Fruit fly (Drosophila melanogaster) whole organism, embryonic: ENCODE measurements around the gene Acp76A.

Experiments
- Bteb2 ChIP-seq: fragments of 200-800 bp; sonication (Bioruptor generic); optimal IDR thresholded peaks from 2 replicates; lab custom pipeline; 2016; ENCODE audit warnings: missing biosample characterization, missing genetic modification characterization
- C15 ChIP-seq: fragments of 200-800 bp; sonication (Bioruptor generic); IDR thresholded peaks from 3 replicates; pipeline ENCODE4 v1.3.6; 2022; ENCODE audit warnings: missing biosample characterization, missing genetic modification characterization
- CG10274 ChIP-seq: fragments of 200-800 bp; sonication (Bioruptor generic); optimal IDR thresholded peaks from 3 replicates; lab custom pipeline; 2017; ENCODE audit warnings: missing biosample characterization, mild to moderate bottlenecking, missing genetic modification characterization
- CG10959 ChIP-seq: fragments of 200-800 bp; sonication (Bioruptor generic); IDR thresholded peaks from 2 replicates; pipeline ENCODE4 v1.3.6; 2022; ENCODE audit warnings: missing biosample characterization, missing genetic modification characterization
- CG13894 ChIP-seq: fragments of 200-800 bp; sonication (Bioruptor generic); optimal IDR thresholded peaks from 3 replicates; lab custom pipeline; 2018; ENCODE audit warnings: missing biosample characterization, mild to moderate bottlenecking, missing genetic modification characterization, moderate library complexity
- CG17612 ChIP-seq: fragments of 200-800 bp; sonication (Bioruptor generic); IDR thresholded peaks from 2 replicates; pipeline ENCODE4 v1.3.6; 2022; ENCODE audit warnings: missing biosample characterization, missing genetic modification characterization
- CG17912 ChIP-seq: fragments of 200-800 bp; sonication (Bioruptor generic); optimal IDR thresholded peaks from 2 replicates; lab custom pipeline; 2018; ENCODE audit warnings: missing biosample characterization, mild to moderate bottlenecking, missing genetic modification characterization
- CG2116 ChIP-seq: fragments of 200-800 bp; sonication (Bioruptor generic); optimal IDR thresholded peaks from 3 replicates; lab custom pipeline; 2018; ENCODE audit warnings: missing biosample characterization, mild to moderate bottlenecking, missing genetic modification characterization
- CG2129 ChIP-seq: fragments of 200-800 bp; sonication (Bioruptor generic); IDR thresholded peaks from 2 replicates; pipeline ENCODE4 v1.3.6; 2022; ENCODE audit warnings: missing biosample characterization, missing genetic modification characterization; ENCODE audit not compliant: partially characterized antibody
- CG30431 ChIP-seq: fragments of 200-800 bp; sonication (Bioruptor generic); optimal IDR thresholded peaks from 2 replicates; lab custom pipeline; 2017; ENCODE audit warnings: missing biosample characterization, missing genetic modification characterization
- CG3163 ChIP-seq: fragments of 200-800 bp; sonication (Bioruptor generic); optimal IDR thresholded peaks from 3 replicates; lab custom pipeline; 2016; ENCODE audit warnings: missing biosample characterization, missing genetic modification characterization
- CG33557 ChIP-seq: fragments of 200-800 bp; sonication (Bioruptor generic); optimal IDR thresholded peaks from 2 replicates; lab custom pipeline; 2019; ENCODE audit warnings: missing biosample characterization, mild to moderate bottlenecking, missing genetic modification characterization, moderate library complexity
- CG3847 ChIP-seq: fragments of 200-800 bp; sonication (Bioruptor generic); IDR thresholded peaks from 2 replicates; pipeline ENCODE4 v1.3.6; 2022; ENCODE audit warnings: missing biosample characterization, missing genetic modification characterization
- CG42726 ChIP-seq: fragments of 200-800 bp; sonication (Bioruptor generic); IDR thresholded peaks from 2 replicates; pipeline ENCODE4 v1.3.6; 2022; ENCODE audit warnings: missing biosample characterization, missing genetic modification characterization; ENCODE audit not compliant: partially characterized antibody
- CG6813 ChIP-seq: fragments of 200-800 bp; sonication (Bioruptor generic); optimal IDR thresholded peaks from 2 replicates; lab custom pipeline; 2017; ENCODE audit warnings: missing biosample characterization, missing genetic modification characterization, mild to moderate bottlenecking, moderate library complexity, missing genetic modification reagents
- CG7963 ChIP-seq: fragments of 200-800 bp; sonication (Bioruptor generic); IDR thresholded peaks from 3 replicates; pipeline ENCODE4 v1.3.6; 2022; ENCODE audit warnings: missing biosample characterization, missing genetic modification characterization; ENCODE audit not compliant: partially characterized antibody
- CG8478 ChIP-seq: fragments of >200 bp; optimal IDR thresholded peaks from 2 replicates; lab custom pipeline; 2018
- CG8924 ChIP-seq: fragments of 200-800 bp; optimal IDR thresholded peaks from 3 replicates; lab custom pipeline; 2019; ENCODE audit warnings: missing biosample characterization, mild to moderate bottlenecking, missing genetic modification characterization, moderate library complexity
- CrebB ChIP-seq: fragments of 200-800 bp; sonication (Bioruptor generic); optimal IDR thresholded peaks from 3 replicates; lab custom pipeline; 2018; ENCODE audit warnings: missing biosample characterization, mild to moderate bottlenecking, missing genetic modification characterization
- Drgx ChIP-seq: fragments of 200-800 bp; sonication (Bioruptor generic); IDR thresholded peaks from 2 replicates; pipeline ENCODE4 v1.3.6; 2022; ENCODE audit warnings: missing biosample characterization, missing genetic modification characterization
- Hand ChIP-seq: fragments of 200-800 bp; sonication (Bioruptor generic); optimal IDR thresholded peaks from 2 replicates; lab custom pipeline; 2017; ENCODE audit warnings: mild to moderate bottlenecking, missing biosample characterization, missing genetic modification reagents, missing genetic modification characterization
- Mes4 ChIP-seq: fragments of 200-800 bp; sonication (Bioruptor generic); optimal IDR thresholded peaks from 2 replicates; lab custom pipeline; 2016; ENCODE audit warnings: missing biosample characterization, missing genetic modification characterization
- Mrtf ChIP-seq: fragments of 200-800 bp; sonication (Bioruptor generic); IDR thresholded peaks from 3 replicates; pipeline ENCODE4 v1.3.6; 2022; ENCODE audit warnings: missing biosample characterization, missing genetic modification characterization
- Neu2 ChIP-seq: fragments of 200-800 bp; sonication (Bioruptor generic); optimal IDR thresholded peaks from 3 replicates; lab custom pipeline; 2016; ENCODE audit warnings: missing biosample characterization, missing genetic modification characterization, borderline replicate concordance
- Opbp ChIP-seq: fragments of 200-800 bp; sonication (Bioruptor generic); IDR thresholded peaks from 3 replicates; pipeline ENCODE4 v1.3.6; 2022; ENCODE audit warnings: missing biosample characterization, missing genetic modification characterization; ENCODE audit not compliant: partially characterized antibody
- Xbp1 ChIP-seq: fragments of 200-800 bp; sonication (Bioruptor generic); optimal IDR thresholded peaks from 3 replicates; lab custom pipeline; 2016; ENCODE audit warnings: missing biosample characterization, mild to moderate bottlenecking, missing genetic modification characterization
- amos ChIP-seq: fragments of 200-800 bp; sonication (Bioruptor generic); IDR thresholded peaks from 2 replicates; pipeline ENCODE4 v1.3.6; 2022; ENCODE audit warnings: missing biosample characterization, missing genetic modification characterization; ENCODE audit not compliant: partially characterized antibody
- caup ChIP-seq: fragments of 200-800 bp; sonication (Bioruptor generic); optimal IDR thresholded peaks from 3 replicates; lab custom pipeline; 2017; ENCODE audit warnings: missing biosample characterization, mild to moderate bottlenecking, missing genetic modification characterization, moderate library complexity; ENCODE audit not compliant: severe bottlenecking
- dm ChIP-seq: fragments of 200-800 bp; sonication (Bioruptor generic); optimal IDR thresholded peaks from 3 replicates; lab custom pipeline; 2016; ENCODE audit warnings: missing biosample characterization, missing genetic modification characterization
- dysf ChIP-seq: fragments of 200-800 bp; sonication (Bioruptor generic); IDR thresholded peaks from 3 replicates; pipeline ENCODE4 v1.3.6; 2022; ENCODE audit warnings: missing biosample characterization, missing genetic modification characterization
- eve ChIP-seq, 2 experiments: fragments of >200 bp; optimal IDR thresholded peaks; 2 replicates each; lab custom pipeline; 2017; ENCODE audit warnings: missing biosample characterization in 2 of 2, missing genetic modification characterization in 2 of 2
- fd3F ChIP-seq: fragments of 200-800 bp; sonication (Bioruptor generic); optimal IDR thresholded peaks from 2 replicates; lab custom pipeline; 2018; ENCODE audit warnings: missing biosample characterization, mild to moderate bottlenecking, missing genetic modification characterization, moderate library complexity
- fd64A ChIP-seq: fragments of 200-800 bp; sonication (Bioruptor generic); optimal IDR thresholded peaks from 3 replicates; lab custom pipeline; 2018; ENCODE audit warnings: missing biosample characterization, mild to moderate bottlenecking, missing genetic modification characterization
- grau ChIP-seq: fragments of 200-800 bp; optimal IDR thresholded peaks from 3 replicates; lab custom pipeline; 2019; ENCODE audit warnings: missing biosample characterization, mild to moderate bottlenecking, missing genetic modification characterization, moderate library complexity
- kni ChIP-seq: fragments of 200-800 bp; sonication (Bioruptor generic); optimal IDR thresholded peaks from 3 replicates; lab custom pipeline; 2017; ENCODE audit warnings: mild to moderate bottlenecking, missing biosample characterization, missing genetic modification reagents, missing genetic modification characterization
- knrl ChIP-seq: fragments of 200-800 bp; sonication (Bioruptor generic); IDR thresholded peaks from 3 replicates; pipeline ENCODE4 v1.3.6; 2022; ENCODE audit warnings: missing biosample characterization, missing genetic modification characterization; ENCODE audit not compliant: partially characterized antibody
- lab ChIP-seq: fragments of 200-800 bp; sonication (Bioruptor generic); optimal IDR thresholded peaks from 3 replicates; lab custom pipeline; 2017; ENCODE audit warnings: missing biosample characterization, missing genetic modification characterization, mild to moderate bottlenecking, moderate library complexity, missing genetic modification reagents
- nmo ChIP-seq: fragments of 200-800 bp; sonication (Bioruptor generic); optimal IDR thresholded peaks from 2 replicates; lab custom pipeline; 2018; ENCODE audit warnings: missing biosample characterization, mild to moderate bottlenecking, missing genetic modification characterization, moderate library complexity
- org-1 ChIP-seq: fragments of 200-800 bp; sonication (Bioruptor generic); optimal IDR thresholded peaks from 2 replicates; lab custom pipeline; 2017; ENCODE audit warnings: missing biosample characterization, missing genetic modification characterization
- pita ChIP-seq: fragments of 200-800 bp; sonication (Bioruptor generic); optimal IDR thresholded peaks from 2 replicates; lab custom pipeline; 2017; ENCODE audit warnings: missing biosample characterization, mild to moderate bottlenecking, missing genetic modification characterization
- pros ChIP-seq: fragments of 200-800 bp; sonication (Bioruptor generic); optimal IDR thresholded peaks from 3 replicates; lab custom pipeline; 2019; ENCODE audit warnings: missing biosample characterization, mild to moderate bottlenecking, missing genetic modification characterization, moderate library complexity
- repo ChIP-seq: fragments of 200-800 bp; sonication (Bioruptor generic); optimal IDR thresholded peaks from 2 replicates; lab custom pipeline; 2016; ENCODE audit warnings: missing biosample characterization, missing genetic modification characterization
- schlank ChIP-seq: fragments of 200-800 bp; sonication (Bioruptor generic); optimal IDR thresholded peaks from 2 replicates; lab custom pipeline; 2018; ENCODE audit warnings: missing biosample characterization, mild to moderate bottlenecking, missing genetic modification characterization
- sim ChIP-seq: fragments of 200-800 bp; sonication (Bioruptor generic); IDR thresholded peaks from 2 replicates; pipeline ENCODE4 v1.3.6; 2022; ENCODE audit warnings: missing biosample characterization, missing genetic modification characterization
- sqz ChIP-seq: fragments of 200-800 bp; sonication (Bioruptor generic); optimal IDR thresholded peaks from 3 replicates; lab custom pipeline; 2018; ENCODE audit warnings: missing biosample characterization, mild to moderate bottlenecking, missing genetic modification characterization
- stwl ChIP-seq: fragments of 200-800 bp; sonication (Bioruptor generic); optimal IDR thresholded peaks from 3 replicates; lab custom pipeline; 2018; ENCODE audit warnings: missing biosample characterization, mild to moderate bottlenecking, missing genetic modification characterization, moderate library complexity
- tgo ChIP-seq: fragments of 200-800 bp; sonication (Bioruptor generic); IDR thresholded peaks from 3 replicates; pipeline ENCODE4 v1.3.6; 2022; ENCODE audit warnings: missing biosample characterization, missing genetic modification characterization
- wdn ChIP-seq: fragments of 200-800 bp; sonication (Bioruptor generic); IDR thresholded peaks from 2 replicates; pipeline ENCODE4 v1.3.6; 2022; ENCODE audit warnings: missing biosample characterization, missing genetic modification characterization
- zen2 ChIP-seq: fragments of 200-800 bp; sonication (Bioruptor generic); IDR thresholded peaks from 3 replicates; pipeline ENCODE4 v1.3.6; 2022; ENCODE audit warnings: missing biosample characterization, missing genetic modification characterization; ENCODE audit not compliant: partially characterized antibody
- zf30C ChIP-seq: fragments of 200-800 bp; sonication (Bioruptor generic); optimal IDR thresholded peaks from 3 replicates; lab custom pipeline; 2018; ENCODE audit warnings: missing biosample characterization, mild to moderate bottlenecking, missing genetic modification characterization

Gene Acp76A

DNA sequence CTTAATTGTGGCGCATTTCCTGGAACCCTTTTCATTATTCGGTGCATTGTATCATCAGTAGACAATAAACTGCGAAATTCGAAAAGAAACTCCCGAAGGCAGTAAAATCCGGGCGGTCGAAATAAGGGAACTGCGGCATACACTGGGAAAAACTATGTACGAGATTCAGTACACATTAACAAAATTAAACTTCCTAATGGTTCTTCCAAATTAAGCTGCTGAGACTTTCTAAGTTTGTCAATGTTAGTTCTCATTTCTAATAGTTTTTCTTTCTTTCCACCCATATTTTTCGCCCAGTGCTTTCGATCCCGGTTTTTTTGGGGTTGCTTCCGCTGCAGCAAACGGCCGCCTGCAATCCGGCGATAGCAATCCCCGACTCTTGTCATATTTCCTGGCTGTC, 27.0 kb downstream of the Acp76A start (continued):
- TF ChIP-seq pita, result no peak
- TF ChIP-seq knrl (GFP tag; lab: Robert Waterston, UW), result no peak
- TF ChIP-seq Opbp, result no peak
- TF ChIP-seq CG8478, result no peak
- TF ChIP-seq stwl, result no peak
- TF ChIP-seq kni, result no peak
- TF ChIP-seq CG10959 (GFP tag; lab: Robert Waterston, UW), result no peak
- no peak for TF ChIP-seq CG13894 (tag; lab: Kevin White, UChicago)
- TF ChIP-seq fd64A (GFP tag; lab: Kevin White, UChicago), result peak; percentile 60
- TF ChIP-seq dm (GFP tag; lab: Kevin White, UChicago), result peak; percentile 12
- peak; percentile 3 for TF ChIP-seq fd3F
- TF ChIP-seq caup, result peak; percentile 61
- peak; percentile 34 for TF ChIP-seq Bteb2 (GFP tag; lab: Kevin White, UChicago)
- TF ChIP-seq tgo (GFP tag; lab: Robert Waterston, UW), result peak; percentile 74
- peak; percentile 24 for TF ChIP-seq CG2116
- no peak for TF ChIP-seq CG42726 (GFP tag; lab: Robert Waterston, UW)
- peak; percentile 78 for TF ChIP-seq Xbp1 (GFP tag; lab: Kevin White, UChicago)
- peak; percentile 83 for TF ChIP-seq Mes4 (GFP tag; lab: Kevin White, UChicago)
- peak; percentile 27 for TF ChIP-seq CG10274 (GFP tag; lab: Kevin White, UChicago)
- peak; percentile 82 for TF ChIP-seq Mrtf (GFP tag; lab: Robert Waterston, UW)
- TF ChIP-seq C15 (GFP tag; lab: Robert Waterston, UW), result peak; percentile 55; the same call in 1 of the 3 replicates
- peak in 1 of 2 experiments; percentile 79 for TF ChIP-seq eve (GFP tag; optimal IDR thresholded peaks at IDR 0.05; lab: Kevin White, UChicago)
- TF ChIP-seq zen2, result no peak
- TF ChIP-seq Drgx, result no peak
- peak; percentile 64 for TF ChIP-seq CG30431 (GFP tag; lab: Kevin White, UChicago)
- no peak for TF ChIP-seq schlank (tag; lab: Kevin White, UChicago)
- TF ChIP-seq sqz (GFP tag; lab: Kevin White, UChicago), result peak; percentile 45
- TF ChIP-seq sim (GFP tag; lab: Robert Waterston, UW), result peak; percentile 80
- TF ChIP-seq CG33557 (GFP tag; lab: Kevin White, UChicago), result peak; percentile 73
- peak; percentile 71 for TF ChIP-seq grau (tag; lab: Kevin White, UChicago)
- TF ChIP-seq CrebB (tag; lab: Kevin White, UChicago), result peak; percentile 39
- peak; percentile 39; the same call in 1 of the 2 replicates for TF ChIP-seq CG3847
- TF ChIP-seq repo (GFP tag; lab: Kevin White, UChicago), result peak; percentile 70
- TF ChIP-seq CG3163 (GFP tag; lab: Kevin White, UChicago), result peak; percentile 29
- peak; percentile 85 for TF ChIP-seq CG8924 (tag; lab: Kevin White, UChicago)
- TF ChIP-seq dysf (GFP tag; lab: Robert Waterston, UW), result peak; percentile 79
- no peak for TF ChIP-seq pros (GFP tag; lab: Kevin White, UChicago)
- no peak for TF ChIP-seq wdn
- TF ChIP-seq Hand (GFP tag; lab: Kevin White, UChicago), result no peak
- no peak for TF ChIP-seq amos (GFP tag; lab: Robert Waterston, UW)
- no peak for TF ChIP-seq CG17912 (GFP tag; lab: Kevin White, UChicago)
- no peak for TF ChIP-seq CG2129 (GFP tag; lab: Robert Waterston, UW)
- TF ChIP-seq zf30C (GFP tag; lab: Kevin White, UChicago), result peak; percentile 84
- no peak for TF ChIP-seq CG7963 (GFP tag; lab: Robert Waterston, UW)
- TF ChIP-seq CG17612 (GFP tag; lab: Robert Waterston, UW), result no peak
- TF ChIP-seq org-1 (GFP tag; lab: Kevin White, UChicago), result peak; percentile 38
- TF ChIP-seq nmo, result peak; percentile 82
- TF ChIP-seq lab (GFP tag; lab: Kevin White, UChicago), result peak; percentile 84
- TF ChIP-seq CG6813, result peak; percentile 73
- TF ChIP-seq Neu2, result no peak
